5 worm cellular contexts compared by ENCODE assay signal in genomic region chrIII:1418709-1419108, ce11.
TF ChIP-seq lines count a peak whose summit lies in the region.

No protein-coding gene starts in this region.

TF ChIP-seq in whole organism, L1 larva, 84 proteins besides CTCF, POLR2A, EP300 and RAD21 (continues in another document):
- TF ChIP-seq vab-15 (tag; optimal IDR thresholded peaks at IDR 0.05; lab: Kevin White, UChicago), result peak; percentile 33
- no peak for TF ChIP-seq aha-1 (tag; optimal IDR thresholded peaks at IDR 0.05; lab: Kevin White, UChicago)
- TF ChIP-seq C04F5.9 (tag; optimal IDR thresholded peaks at IDR 0.05; lab: Kevin White, UChicago), result peak; percentile 49
- peak; percentile 12 for TF ChIP-seq ceh-8 (GFP tag; optimal IDR thresholded peaks at IDR 0.05; lab: Kevin White, UChicago)
- no peak for TF ChIP-seq ces-1 (GFP tag; optimal IDR thresholded peaks at IDR 0.05; lab: Kevin White, UChicago)
- peak; percentile 79; the same call in 1 of the 2 replicates for TF ChIP-seq mab-9 (GFP tag; IDR thresholded peaks at IDR 0.05; lab: Robert Waterston, UW)
- no peak for TF ChIP-seq rnt-1 (tag; optimal IDR thresholded peaks at IDR 0.05; lab: Kevin White, UChicago)
- TF ChIP-seq sup-37 (GFP tag; optimal IDR thresholded peaks at IDR 0.05; lab: Kevin White, UChicago), result peak; percentile 72
- peak; percentile 66 for TF ChIP-seq mep-1 (tag; optimal IDR thresholded peaks at IDR 0.05; lab: Kevin White, UChicago)
- TF ChIP-seq ets-5 (GFP tag; IDR thresholded peaks at IDR 0.05; lab: Robert Waterston, UW), result no peak
- peak in 1 of 2 experiments; percentile 73 for TF ChIP-seq ztf-11 (tag; optimal IDR thresholded peaks at IDR 0.05; lab: Kevin White, UChicago)
- 0 out of 2 replicates have a peak, but pooled peaks have one; percentile 7 for TF ChIP-seq unc-98 (GFP tag; IDR thresholded peaks at IDR 0.05; lab: Robert Waterston, UW)
- TF ChIP-seq hpl-2 (GFP tag; optimal IDR thresholded peaks at IDR 0.05; lab: Kevin White, UChicago), result peak; percentile 70
- no peak for TF ChIP-seq ceh-63 (GFP tag; optimal IDR thresholded peaks at IDR 0.05; lab: Kevin White, UChicago)
- peak; percentile 87 for TF ChIP-seq nhr-20 (tag; optimal IDR thresholded peaks at IDR 0.05; lab: Kevin White, UChicago)
- TF ChIP-seq alr-1 (tag; optimal IDR thresholded peaks at IDR 0.05; lab: Kevin White, UChicago; ENCODE audit: borderline replicate concordance), result no peak
- TF ChIP-seq sptf-1 (tag; optimal IDR thresholded peaks at IDR 0.05; lab: Kevin White, UChicago), result no peak
- TF ChIP-seq skn-1 (tag; optimal IDR thresholded peaks at IDR 0.05; lab: Kevin White, UChicago), result peak; percentile 87

TF ChIP-seq in whole organism, L3 larva, 47 proteins besides CTCF, POLR2A, EP300 and RAD21 (continues in another document):
- TF ChIP-seq sea-2 (GFP tag; optimal IDR thresholded peaks at IDR 0.05; lab: Kevin White, UChicago) (no peak), nhr-11 (tag; optimal IDR thresholded peaks at IDR 0.05; lab: Kevin White, UChicago) (peak; percentile 47), mml-1 (tag; optimal IDR thresholded peaks at IDR 0.05; lab: Kevin White, UChicago) (no peak), lin-15B (tag; optimal IDR thresholded peaks at IDR 0.05; lab: Kevin White, UChicago) (peak; percentile 94), elt-3 (tag; optimal IDR thresholded peaks at IDR 0.05; lab: Kevin White, UChicago) (peak in 1 of 3 experiments; percentile 58), ceh-9 (tag; optimal IDR thresholded peaks at IDR 0.05; lab: Kevin White, UChicago) (no peak), aly-2 (tag; optimal IDR thresholded peaks at IDR 0.05; lab: Kevin White, UChicago) (no peak), nhr-77 (tag; optimal IDR thresholded peaks at IDR 0.05; lab: Kevin White, UChicago) (no peak), egl-27 (tag; optimal IDR thresholded peaks at IDR 0.05; lab: Kevin White, UChicago) (peak; percentile 31), nhr-25 (tag; optimal IDR thresholded peaks at IDR 0.05; lab: Kevin White, UChicago) (peak; percentile 94), snpc-4 (tag; optimal IDR thresholded peaks at IDR 0.05; lab: Kevin White, UChicago) (peak; percentile 86), nhr-23 (tag; optimal IDR thresholded peaks at IDR 0.05; lab: Kevin White, UChicago) (peak; percentile 91), ztf-11 (tag; optimal IDR thresholded peaks at IDR 0.05; lab: Kevin White, UChicago) (no peak), nhr-237 (tag; optimal IDR thresholded peaks at IDR 0.05; lab: Kevin White, UChicago) (no peak), ceh-16 (tag; optimal IDR thresholded peaks at IDR 0.05; lab: Kevin White, UChicago) (peak; percentile 42), lin-39 (tag; optimal IDR thresholded peaks at IDR 0.05; lab: Kevin White, UChicago) (peak; percentile 98), nfya-1 (tag; optimal IDR thresholded peaks at IDR 0.05; lab: Kevin White, UChicago; ENCODE audit: insufficient read depth) (peak; percentile 99), ZK546.5 (tag; optimal IDR thresholded peaks at IDR 0.05; lab: Kevin White, UChicago) (peak; percentile 86), jun-1 (tag; optimal IDR thresholded peaks at IDR 0.05; lab: Kevin White, UChicago) (peak; percentile 73)

TF ChIP-seq in whole organism, early embryonic, 17 proteins besides CTCF, POLR2A, EP300 and RAD21:
- TF ChIP-seq sea-1 (GFP tag; conservative IDR thresholded peaks at IDR 0.05; lab: Robert Waterston, UW) (0 out of 2 replicates have a peak, but pooled peaks have one; percentile 35), ceh-13 (GFP tag; optimal IDR thresholded peaks at IDR 0.05; lab: Kevin White, UChicago) (no peak), tbx-37 (GFP tag; conservative IDR thresholded peaks at IDR 0.05; lab: Robert Waterston, UW) (0 out of 2 replicates have a peak, but pooled peaks have one; percentile 16), pes-1 (GFP tag; IDR thresholded peaks at IDR 0.05; lab: Robert Waterston, UW) (0 out of 2 replicates have a peak, but pooled peaks have one; percentile 19), tra-4 (tag; optimal IDR thresholded peaks at IDR 0.05; lab: Kevin White, UChicago) (no peak), F13C5.2 (tag; optimal IDR thresholded peaks at IDR 0.05; lab: Kevin White, UChicago) (peak; percentile 53)

TF ChIP-seq in whole organism, midembryonic, 9 proteins besides CTCF, POLR2A, EP300 and RAD21:
- TF ChIP-seq tab-1 (GFP tag; IDR thresholded peaks at IDR 0.05; lab: Robert Waterston, UW), result no peak
- 0 out of 2 replicates have a peak, but pooled peaks have one; percentile 39 for TF ChIP-seq ztf-23 (GFP tag; IDR thresholded peaks at IDR 0.05; lab: Robert Waterston, UW)
- no peak for TF ChIP-seq ref-1 (GFP tag; conservative IDR thresholded peaks at IDR 0.05; lab: Robert Waterston, UW)
- 0 out of 2 replicates have a peak, but pooled peaks have one; percentile 18 for TF ChIP-seq ztf-29 (GFP tag; IDR thresholded peaks at IDR 0.05; lab: Robert Waterston, UW)
- peak; percentile 58 for TF ChIP-seq T22C8.4 (GFP tag; IDR thresholded peaks at IDR 0.05; lab: Robert Waterston, UW)
- no peak for TF ChIP-seq klf-2 (GFP tag; conservative IDR thresholded peaks at IDR 0.05; lab: Robert Waterston, UW)
- peak; percentile 21 for TF ChIP-seq med-1 (GFP tag; optimal IDR thresholded peaks at IDR 0.05; lab: Kevin White, UChicago; ENCODE audit: insufficient read depth)
- TF ChIP-seq cog-1 (tag; optimal IDR thresholded peaks at IDR 0.05; lab: Kevin White, UChicago), result peak; percentile 45
- peak; percentile 76; the same call in 1 of the 2 replicates for TF ChIP-seq flt-1 (GFP tag; IDR thresholded peaks at IDR 0.05; lab: Robert Waterston, UW)

TF ChIP-seq in whole organism, young adult, 124 proteins besides CTCF, POLR2A, EP300 and RAD21 (continues in another document):
- TF ChIP-seq egl-44 (GFP tag; IDR thresholded peaks at IDR 0.05; lab: Robert Waterston, UW) (0 out of 2 replicates have a peak, but pooled peaks have one; percentile 44), C17E4.6 (GFP tag; IDR thresholded peaks at IDR 0.05; lab: Robert Waterston, UW) (peak; percentile 65; the same call in 1 of the 2 replicates), die-1 (tag; optimal IDR thresholded peaks at IDR 0.05; lab: Kevin White, UChicago) (no peak), him-1 (tag; optimal IDR thresholded peaks at IDR 0.05; lab: Kevin White, UChicago) (no peak), C06A6.2 (GFP tag; conservative IDR thresholded peaks at IDR 0.05; lab: Robert Waterston, UW) (peak; percentile 79), snpc-1.1 (tag; optimal IDR thresholded peaks at IDR 0.05; lab: Kevin White, UChicago; ENCODE audit: insufficient read depth) (peak; percentile 33), gei-17 (GFP tag; optimal IDR thresholded peaks at IDR 0.05; lab: Kevin White, UChicago) (peak; percentile 21), ceh-100 (GFP tag; IDR thresholded peaks at IDR 0.05; lab: Robert Waterston, UW) (peak; percentile 12; the same call in 1 of the 2 replicates), K12H6.12 (tag; optimal IDR thresholded peaks at IDR 0.05; lab: Kevin White, UChicago) (peak; percentile 78), chd-7 (tag; optimal IDR thresholded peaks at IDR 0.05; lab: Kevin White, UChicago) (no peak), ztf-26 (tag; optimal IDR thresholded peaks at IDR 0.05; lab: Kevin White, UChicago) (peak; percentile 89), pbrm-1 (GFP tag; IDR thresholded peaks at IDR 0.05; lab: Robert Waterston, UW) (peak; percentile 56; the same call in 1 of the 2 replicates), let-526 (GFP tag; IDR thresholded peaks at IDR 0.05; lab: Robert Waterston, UW) (no peak), rcor-1 (GFP tag; IDR thresholded peaks at IDR 0.05; lab: Robert Waterston, UW) (peak; percentile 78), F52B5.7 (tag; optimal IDR thresholded peaks at IDR 0.05; lab: Kevin White, UChicago) (no peak), hlh-26 (GFP tag; conservative IDR thresholded peaks at IDR 0.05; lab: Robert Waterston, UW) (no peak), B0019.2 (GFP tag; conservative IDR thresholded peaks at IDR 0.05; lab: Robert Waterston, UW) (peak; percentile 52; the same call in 1 of the 2 replicates), F37B4.10 (GFP tag; IDR thresholded peaks at IDR 0.05; lab: Robert Waterston, UW) (0 out of 2 replicates have a peak, but pooled peaks have one; percentile 79), zfh-2 (GFP tag; conservative IDR thresholded peaks at IDR 0.05; lab: Robert Waterston, UW) (peak; percentile 92), lin-35 (GFP tag; optimal IDR thresholded peaks at IDR 0.05; lab: Kevin White, UChicago) (peak in 1 of 3 experiments; percentile 74), snpc-3.4 (tag; optimal IDR thresholded peaks at IDR 0.05; lab: Kevin White, UChicago) (peak; percentile 32), let-607 (tag; optimal IDR thresholded peaks at IDR 0.05; lab: Kevin White, UChicago) (no peak), B0261.1 (tag; optimal IDR thresholded peaks at IDR 0.05; lab: Kevin White, UChicago) (peak; percentile 14), attf-6 (GFP tag; IDR thresholded peaks at IDR 0.05; lab: Robert Waterston, UW) (no peak), madf-8 (GFP tag; conservative IDR thresholded peaks at IDR 0.05; lab: Robert Waterston, UW) (no peak; the same call in 1 of the 2 replicates), lin-26 (GFP tag; IDR thresholded peaks at IDR 0.05; lab: Robert Waterston, UW) (peak; percentile 26), F49E8.2 (tag; optimal IDR thresholded peaks at IDR 0.05; lab: Kevin White, UChicago; ENCODE audit: insufficient read depth) (peak; percentile 48), attf-3 (GFP tag; conservative IDR thresholded peaks at IDR 0.05; lab: Robert Waterston, UW) (peak; percentile 43; the same call in 1 of the 2 replicates), attf-5 (GFP tag; optimal IDR thresholded peaks at IDR 0.05; lab: Kevin White, UChicago) (peak; percentile 47), egl-18 (GFP tag; IDR thresholded peaks at IDR 0.05; lab: Robert Waterston, UW) (no peak), fkh-3 (tag; optimal IDR thresholded peaks at IDR 0.05; lab: Kevin White, UChicago) (no peak), nhr-80 (tag; optimal IDR thresholded peaks at IDR 0.05; lab: Kevin White, UChicago) (peak; percentile 62), F39B2.1 (GFP tag; IDR thresholded peaks at IDR 0.05; lab: Robert Waterston, UW) (no peak), ceh-40 (GFP tag; IDR thresholded peaks at IDR 0.05; lab: Robert Waterston, UW) (no peak), Y53G8AR.9 (GFP tag; conservative IDR thresholded peaks at IDR 0.05; lab: Robert Waterston, UW) (peak; percentile 86), K11D2.4 (GFP tag; IDR thresholded peaks at IDR 0.05; lab: Robert Waterston, UW) (peak; percentile 66; the same call in 1 of the 2 replicates), dox-1 (GFP tag; IDR thresholded peaks at IDR 0.05; lab: Robert Waterston, UW) (peak; percentile 93), athp-1 (tag; optimal IDR thresholded peaks at IDR 0.05; lab: Kevin White, UChicago) (peak; percentile 6), snpc-1.3 (tag; optimal IDR thresholded peaks at IDR 0.05; lab: Kevin White, UChicago; ENCODE audit: insufficient read depth) (peak; percentile 62), F57C9.4 (tag; optimal IDR thresholded peaks at IDR 0.05; lab: Kevin White, UChicago) (no peak), F23B12.7 (tag; optimal IDR thresholded peaks at IDR 0.05; lab: Kevin White, UChicago; ENCODE audit: insufficient read depth) (peak; percentile 85)

Comparison
In these comparisons a context has a peak if more than half of its experiments do, and no peak if none do; other contexts are left out.
1. Of the 8 proteins assayed by ChIP-seq in both whole organism, young adult and whole organism, L1 larva: peak only in whole organism, young adult: none; only in whole organism, L1 larva: ama-1; in both: dpl-1, efl-1, nhr-90, snpc-4 and unc-130; in neither: 1; mixed calls (peak in some experiments, not most) for 1.